Worm (Caenorhabditis elegans): ENCODE results near the gene ZK697.14.
A peak's percentile ranks its signal among the peaks of the same experiment; 100 is the strongest.

ZK697.14 gene

ce11 chrV:1755589-1755988, at the start of gene ZK697.14:
ZK697.14 (minus strand) TSS chrV:1755689.
- TF ChIP-seq scrt-1 (GFP tag; IDR thresholded peaks at IDR 0.05), result no peak
- no peak for TF ChIP-seq tbx-37 (GFP tag; conservative IDR thresholded peaks at IDR 0.05)
- TF ChIP-seq hmbx-1 (tag; optimal IDR thresholded peaks at IDR 0.05), result no peak
- TF ChIP-seq B0310.2 (tag; optimal IDR thresholded peaks at IDR 0.05), result no peak

ce11 chrV:1804645-1805559, 49.4 kb upstream of the ZK697.14 start, which contains the start of the genes hsp-16.2 and hsp-16.41:
hsp-16.2 (minus strand) TSS chrV:1804957.
hsp-16.41 (plus strand) TSS chrV:1805178.
- TF ChIP-seq ama-1 (optimal IDR thresholded peaks at IDR 0.05) (peak; percentile 76), flt-1 (GFP tag; IDR thresholded peaks at IDR 0.05) (no peak)

DNA sequence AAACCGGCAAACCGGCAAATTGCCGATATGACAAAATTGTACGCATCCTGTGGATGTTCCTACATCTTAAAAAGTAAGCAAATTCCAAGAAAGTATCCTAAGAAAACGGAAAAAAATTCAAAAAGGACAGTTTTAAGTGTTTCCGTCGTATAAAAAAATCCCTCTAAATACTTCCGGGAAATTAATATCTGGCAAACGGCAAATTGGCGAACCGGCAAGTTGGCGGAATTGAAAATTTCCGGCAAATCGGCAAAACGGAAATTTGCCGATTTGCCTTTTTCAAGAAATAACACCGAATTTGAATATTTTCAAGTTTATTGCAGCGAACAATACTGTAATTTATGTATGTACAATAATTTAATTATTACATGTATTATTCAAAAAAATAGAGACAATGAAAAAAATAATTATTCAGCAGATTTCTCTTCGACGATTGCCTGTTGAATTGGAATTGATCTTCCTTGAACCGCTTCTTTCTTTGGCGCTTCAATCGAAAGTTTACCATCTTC, 48.6 kb upstream of the ZK697.14 start:
- TF ChIP-seq ama-1 (optimal IDR thresholded peaks at IDR 0.05) (no peak), hmbx-1 (tag; optimal IDR thresholded peaks at IDR 0.05) (no peak), scrt-1 (GFP tag; IDR thresholded peaks at IDR 0.05) (no peak), tbx-11 (GFP tag; IDR thresholded peaks at IDR 0.05) (no peak), hmg-4 (GFP tag; optimal IDR thresholded peaks at IDR 0.05) (no peak), tbx-37 (GFP tag; conservative IDR thresholded peaks at IDR 0.05) (no peak), ets-7 (tag; optimal IDR thresholded peaks at IDR 0.05) (no peak), ceh-13 (GFP tag; optimal IDR thresholded peaks at IDR 0.05) (no peak), flt-1 (GFP tag; IDR thresholded peaks at IDR 0.05) (no peak), hnd-1 (tag; optimal IDR thresholded peaks at IDR 0.05) (no peak)

DNA sequence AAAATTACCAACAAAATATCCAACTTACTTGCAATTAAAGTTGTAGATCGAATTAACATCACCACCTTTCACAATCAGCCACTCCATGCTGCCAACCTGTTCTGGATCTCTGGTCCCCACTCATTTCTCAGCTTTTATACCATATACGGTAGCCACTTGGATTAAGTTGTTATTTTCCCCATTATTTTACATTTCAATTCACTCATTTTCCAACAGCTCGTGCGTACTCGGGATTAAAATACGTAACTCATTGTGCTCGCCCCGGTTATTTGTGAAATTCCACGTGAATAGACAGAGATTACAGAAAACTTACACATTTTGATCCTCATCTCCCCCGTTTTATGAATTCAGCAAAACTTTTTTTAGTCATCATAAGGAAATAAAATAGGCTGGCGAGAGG, 47.6 kb upstream of the ZK697.14 start, which contains the start of gene srt-41:
Gene srt-41 (minus strand): TSS at position 101 of the 400 bp plus-strand sequence.
- TF ChIP-seq hnd-1 (tag; optimal IDR thresholded peaks at IDR 0.05) (no peak), tbx-37 (GFP tag; conservative IDR thresholded peaks at IDR 0.05) (no peak), tbx-11 (GFP tag; IDR thresholded peaks at IDR 0.05) (no peak), scrt-1 (GFP tag; IDR thresholded peaks at IDR 0.05) (no peak), hmg-4 (GFP tag; optimal IDR thresholded peaks at IDR 0.05) (no peak), ceh-13 (GFP tag; optimal IDR thresholded peaks at IDR 0.05) (no peak), ets-7 (tag; optimal IDR thresholded peaks at IDR 0.05) (no peak), pes-1 (GFP tag; IDR thresholded peaks at IDR 0.05) (no peak), sea-1 (GFP tag; conservative IDR thresholded peaks at IDR 0.05) (no peak), flt-1 (GFP tag; IDR thresholded peaks at IDR 0.05) (no peak)

DNA sequence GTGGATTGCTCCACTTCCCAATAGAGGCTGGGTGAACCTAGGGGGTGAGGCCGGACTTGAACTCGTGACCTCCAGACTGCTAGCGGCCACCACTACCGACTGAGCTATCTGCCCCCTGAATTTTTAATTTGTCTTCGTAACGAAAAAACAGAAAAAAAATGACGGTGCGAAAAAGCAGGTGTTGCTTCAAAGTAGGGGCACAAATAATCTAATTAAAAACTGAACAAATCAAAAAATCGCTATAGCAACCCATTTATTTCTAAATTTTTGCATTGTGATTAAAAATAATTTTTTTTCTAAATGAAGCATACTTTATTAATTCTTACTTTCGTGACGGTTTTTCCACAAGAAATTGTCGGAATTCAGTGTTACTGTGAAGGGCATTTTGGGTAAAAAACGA, 42.4 kb upstream of the ZK697.14 start, which contains the start of gene F36H9.10:
Gene F36H9.10 (plus strand): TSS at position 301 of the 400 bp plus-strand sequence.
- no peak for TF ChIP-seq scrt-1 (GFP tag; IDR thresholded peaks at IDR 0.05)
- no peak for TF ChIP-seq aly-1 (tag; optimal IDR thresholded peaks at IDR 0.05)

DNA sequence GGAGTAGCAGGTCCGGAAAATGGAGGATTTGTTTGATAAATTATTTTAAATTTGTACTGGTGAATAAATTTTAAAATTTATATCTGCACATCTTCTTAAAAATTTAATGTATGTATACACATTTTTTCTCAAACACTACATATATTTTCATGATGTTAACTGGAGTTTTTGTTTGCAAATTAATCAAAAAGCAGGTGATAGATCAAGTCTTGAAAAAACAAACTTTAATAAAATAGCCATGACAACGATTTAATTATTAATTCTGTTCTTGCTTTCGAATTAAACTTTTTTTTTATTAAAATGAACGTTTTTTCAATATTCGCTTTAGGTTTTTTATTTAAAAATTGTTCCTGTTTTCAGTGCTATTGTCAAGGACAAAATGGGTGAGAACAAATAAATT, 38.7 kb upstream of the ZK697.14 start, which contains the start of gene F36H9.1:
Gene F36H9.1 (plus strand): TSS at position 301 of the 400 bp plus-strand sequence.
- TF ChIP-seq F13C5.2 (tag; optimal IDR thresholded peaks at IDR 0.05) (no peak), ets-7 (tag; optimal IDR thresholded peaks at IDR 0.05) (no peak), aly-1 (tag; optimal IDR thresholded peaks at IDR 0.05) (no peak), flt-1 (GFP tag; IDR thresholded peaks at IDR 0.05) (no peak), ceh-13 (GFP tag; optimal IDR thresholded peaks at IDR 0.05) (no peak), hnd-1 (tag; optimal IDR thresholded peaks at IDR 0.05) (no peak), hmbx-1 (tag; optimal IDR thresholded peaks at IDR 0.05) (no peak), pes-1 (GFP tag; IDR thresholded peaks at IDR 0.05) (no peak), ceh-36 (tag; optimal IDR thresholded peaks at IDR 0.05) (no peak), tbx-37 (GFP tag; conservative IDR thresholded peaks at IDR 0.05) (no peak), scrt-1 (GFP tag; IDR thresholded peaks at IDR 0.05) (no peak), B0310.2 (tag; optimal IDR thresholded peaks at IDR 0.05) (no peak), sea-1 (GFP tag; conservative IDR thresholded peaks at IDR 0.05) (no peak), ama-1 (optimal IDR thresholded peaks at IDR 0.05) (no peak), tra-4 (tag; optimal IDR thresholded peaks at IDR 0.05) (no peak)

DNA sequence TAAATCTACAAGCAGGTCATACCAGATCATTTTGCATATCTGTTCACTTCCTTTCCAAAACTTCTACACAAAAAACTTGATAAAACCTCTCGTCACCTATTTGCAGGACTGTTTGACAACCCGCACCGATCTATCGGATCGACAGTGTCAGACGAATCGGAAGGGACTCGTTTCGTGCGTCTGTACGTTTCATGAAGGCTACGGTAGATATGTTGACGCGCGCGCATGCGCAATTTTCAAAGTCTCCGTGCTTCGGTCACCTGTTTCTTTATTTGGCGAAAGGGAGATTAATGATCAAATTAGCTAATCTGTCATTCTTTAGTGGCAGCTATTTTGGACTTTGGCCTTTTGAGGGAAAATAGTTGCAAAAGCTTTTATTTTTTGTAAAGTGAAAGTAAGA, 34.0 kb upstream of the ZK697.14 start:
- TF ChIP-seq aly-1 (tag; optimal IDR thresholded peaks at IDR 0.05), result no peak
- TF ChIP-seq scrt-1 (GFP tag; IDR thresholded peaks at IDR 0.05), result no peak
- TF ChIP-seq pes-1 (GFP tag; IDR thresholded peaks at IDR 0.05), result no peak
- no peak for TF ChIP-seq tra-4 (tag; optimal IDR thresholded peaks at IDR 0.05)
- no peak for TF ChIP-seq ceh-36 (tag; optimal IDR thresholded peaks at IDR 0.05)
- no peak for TF ChIP-seq tbx-11 (GFP tag; IDR thresholded peaks at IDR 0.05)
- no peak for TF ChIP-seq ets-7 (tag; optimal IDR thresholded peaks at IDR 0.05)
- TF ChIP-seq hmg-4 (GFP tag; optimal IDR thresholded peaks at IDR 0.05), result no peak
- TF ChIP-seq ceh-13 (GFP tag; optimal IDR thresholded peaks at IDR 0.05), result no peak
- TF ChIP-seq sea-1 (GFP tag; conservative IDR thresholded peaks at IDR 0.05), result no peak
- no peak for TF ChIP-seq flt-1 (GFP tag; IDR thresholded peaks at IDR 0.05)
- no peak for TF ChIP-seq F13C5.2 (tag; optimal IDR thresholded peaks at IDR 0.05)
- no peak for TF ChIP-seq hmbx-1 (tag; optimal IDR thresholded peaks at IDR 0.05)
- no peak for TF ChIP-seq B0310.2 (tag; optimal IDR thresholded peaks at IDR 0.05)
- TF ChIP-seq ama-1 (optimal IDR thresholded peaks at IDR 0.05), result no peak

DNA sequence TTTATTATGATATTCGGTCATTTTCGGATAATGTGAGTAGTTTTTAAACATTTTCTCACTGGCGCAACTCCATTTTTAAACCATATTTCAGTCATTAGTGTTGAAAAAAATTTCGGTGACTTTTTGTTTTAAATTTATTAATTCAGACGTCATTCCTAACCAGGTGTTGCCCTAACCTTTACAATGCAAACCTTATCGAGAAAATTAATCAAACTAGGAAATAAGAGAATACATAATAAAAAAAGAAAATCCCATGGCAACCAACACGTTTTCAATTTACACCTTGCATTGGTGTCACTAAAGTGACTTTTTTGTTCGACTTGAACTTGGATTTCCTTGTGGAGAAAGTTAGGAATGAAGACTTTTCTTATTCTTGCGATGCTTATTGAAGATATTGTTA, 32.7 kb upstream of the ZK697.14 start, which contains the start of gene F36H9.2:
Gene F36H9.2 (plus strand): TSS at position 301 of the 400 bp plus-strand sequence.
- TF ChIP-seq tra-4 (tag; optimal IDR thresholded peaks at IDR 0.05) (no peak), ama-1 (optimal IDR thresholded peaks at IDR 0.05) (no peak), scrt-1 (GFP tag; IDR thresholded peaks at IDR 0.05) (no peak), B0310.2 (tag; optimal IDR thresholded peaks at IDR 0.05) (no peak), tbx-37 (GFP tag; conservative IDR thresholded peaks at IDR 0.05) (no peak), flt-1 (GFP tag; IDR thresholded peaks at IDR 0.05) (no peak), hmg-4 (GFP tag; optimal IDR thresholded peaks at IDR 0.05) (no peak), aly-1 (tag; optimal IDR thresholded peaks at IDR 0.05) (no peak), tbx-11 (GFP tag; IDR thresholded peaks at IDR 0.05) (no peak), hnd-1 (tag; optimal IDR thresholded peaks at IDR 0.05) (no peak), F13C5.2 (tag; optimal IDR thresholded peaks at IDR 0.05) (no peak), sea-1 (GFP tag; conservative IDR thresholded peaks at IDR 0.05) (no peak), ceh-36 (tag; optimal IDR thresholded peaks at IDR 0.05) (no peak)

All from whole organism, early embryonic.